Worm (Caenorhabditis elegans) whole organism, mixed stage, embryonic: Measurements from ENCODE around the gene C17H11.2.

Experiments
- M03D4.4 ChIP-seq: sonication (generic microtip); optimal IDR thresholded peaks from 2 replicates; lab custom pipeline; 2017; ENCODE audit warnings: mild to moderate bottlenecking, missing genetic modification characterization, missing compliant biosample characterization
- bed-3 ChIP-seq: fragments of 200-800 bp; sonication (Bioruptor generic); optimal IDR thresholded peaks from 3 replicates; lab custom pipeline; 2018; ENCODE audit warnings: mild to moderate bottlenecking, missing genetic modification characterization, moderate library complexity, missing compliant biosample characterization
- blmp-1 ChIP-seq: fragments of 150-350 bp; optimal IDR thresholded peaks from 2 replicates; lab custom pipeline; 2014; ENCODE audit warnings: missing biosample characterization, missing genetic modification characterization
- ceh-39 ChIP-seq: fragments of 150-350 bp; optimal IDR thresholded peaks from 2 replicates; lab custom pipeline; 2014; ENCODE audit warnings: missing biosample characterization, missing genetic modification characterization
- ceh-43 ChIP-seq: fragments of 200-800 bp; sonication (Bioruptor generic); optimal IDR thresholded peaks from 2 replicates; lab custom pipeline; 2018; ENCODE audit warnings: mild to moderate bottlenecking, missing genetic modification characterization, moderate library complexity, missing compliant biosample characterization
- ceh-83 ChIP-seq: fragments of 200-800 bp; sonication (Bioruptor generic); optimal IDR thresholded peaks from 2 replicates; lab custom pipeline; 2018; ENCODE audit warnings: mild to moderate bottlenecking, missing genetic modification characterization, missing compliant biosample characterization
- ces-1 ChIP-seq: fragments of 150-350 bp; optimal IDR thresholded peaks from 2 replicates; lab custom pipeline; 2014; ENCODE audit warnings: missing biosample characterization, missing genetic modification reagents, missing genetic modification characterization
- cnd-1 ChIP-seq: fragments of 200-800 bp; sonication (Bioruptor generic); optimal IDR thresholded peaks from 2 replicates; lab custom pipeline; 2018; ENCODE audit warnings: mild to moderate bottlenecking, missing genetic modification characterization, missing compliant biosample characterization
- drap-1 ChIP-seq: fragments of 200-800 bp; sonication (Bioruptor generic); optimal IDR thresholded peaks from 3 replicates; lab custom pipeline; 2018; ENCODE audit warnings: mild to moderate bottlenecking, missing genetic modification characterization, missing compliant biosample characterization
- elt-1 ChIP-seq: sonication (generic microtip); optimal IDR thresholded peaks from 2 replicates; lab custom pipeline; 2017; ENCODE audit warnings: missing genetic modification characterization, mild to moderate bottlenecking, missing compliant biosample characterization, antibody characterized with exemption, moderate library complexity, borderline replicate concordance; ENCODE audit not compliant: insufficient read depth
- elt-3 ChIP-seq: fragments of 150-350 bp; optimal IDR thresholded peaks from 2 replicates; lab custom pipeline; 2014; ENCODE audit warnings: missing biosample characterization, missing genetic modification characterization
- flh-1 ChIP-seq: fragments of 200-800 bp; sonication (Bioruptor generic); optimal IDR thresholded peaks from 2 replicates; lab custom pipeline; 2018; ENCODE audit warnings: mild to moderate bottlenecking, missing genetic modification characterization, moderate library complexity, missing compliant biosample characterization
- ham-2 ChIP-seq: fragments of 200-800 bp; sonication (Bioruptor generic); optimal IDR thresholded peaks from 2 replicates; lab custom pipeline; 2018; ENCODE audit warnings: mild to moderate bottlenecking, missing genetic modification characterization, missing compliant biosample characterization
- hlh-1 ChIP-seq: fragments of 150-350 bp; optimal IDR thresholded peaks from 2 replicates; lab custom pipeline; 2014; ENCODE audit warnings: missing biosample characterization, missing genetic modification reagents, missing genetic modification characterization
- lin-13 ChIP-seq: fragments of 150-350 bp; optimal IDR thresholded peaks from 2 replicates; lab custom pipeline; 2014; ENCODE audit warnings: missing biosample characterization, missing genetic modification characterization
- lin-32 ChIP-seq: fragments of 200-800 bp; sonication (Bioruptor generic); optimal IDR thresholded peaks from 2 replicates; lab custom pipeline; 2018; ENCODE audit warnings: mild to moderate bottlenecking, missing genetic modification characterization, missing compliant biosample characterization
- lsy-2 ChIP-seq: fragments of 150-350 bp; optimal IDR thresholded peaks from 2 replicates; lab custom pipeline; 2014; ENCODE audit warnings: missing biosample characterization, missing genetic modification characterization
- mab-5 ChIP-seq: fragments of 150-350 bp; optimal IDR thresholded peaks from 2 replicates; lab custom pipeline; 2014; ENCODE audit warnings: missing biosample characterization, missing genetic modification characterization
- mep-1 ChIP-seq: fragments of 150-350 bp; optimal IDR thresholded peaks from 2 replicates; lab custom pipeline; 2017; ENCODE audit warnings: missing biosample characterization, missing genetic modification reagents, missing genetic modification characterization, inconsistent platforms
- mls-2 ChIP-seq: sonication (generic microtip); optimal IDR thresholded peaks from 2 replicates; lab custom pipeline; 2016; ENCODE audit warnings: mild to moderate bottlenecking, missing genetic modification characterization, moderate library complexity, missing compliant biosample characterization
- nhr-12 ChIP-seq: fragments of 150-350 bp; optimal IDR thresholded peaks from 2 replicates; lab custom pipeline; 2014; ENCODE audit warnings: missing biosample characterization, missing genetic modification characterization
- nhr-2 ChIP-seq: fragments of 150-350 bp; optimal IDR thresholded peaks from 2 replicates; lab custom pipeline; 2014; ENCODE audit warnings: missing biosample characterization, missing genetic modification characterization
- nhr-237 ChIP-seq: fragments of 150-350 bp; optimal IDR thresholded peaks from 2 replicates; lab custom pipeline; 2014; ENCODE audit warnings: missing biosample characterization, missing genetic modification characterization
- nhr-28 ChIP-seq: fragments of 150-350 bp; optimal IDR thresholded peaks from 2 replicates; lab custom pipeline; 2014; ENCODE audit warnings: missing biosample characterization, missing genetic modification characterization
- nhr-76 ChIP-seq: sonication (generic microtip); optimal IDR thresholded peaks from 2 replicates; lab custom pipeline; 2017; ENCODE audit warnings: missing biosample characterization, missing genetic modification characterization
- pha-4 ChIP-seq: fragments of 150-350 bp; optimal IDR thresholded peaks from 2 replicates; lab custom pipeline; 2018; ENCODE audit warnings: missing biosample characterization, missing genetic modification reagents, missing genetic modification characterization
- sem-2 ChIP-seq: fragments of 200-800 bp; sonication (Bioruptor generic); optimal IDR thresholded peaks from 2 replicates; lab custom pipeline; 2018; ENCODE audit warnings: mild to moderate bottlenecking, missing genetic modification characterization, missing compliant biosample characterization
- snpc-4 ChIP-seq: fragments of 150-350 bp; optimal IDR thresholded peaks from 2 replicates; lab custom pipeline; 2014; ENCODE audit warnings: missing biosample characterization, missing genetic modification characterization
- sptf-1 ChIP-seq: sonication (generic microtip); optimal IDR thresholded peaks from 2 replicates; lab custom pipeline; 2017; ENCODE audit warnings: mild to moderate bottlenecking, missing genetic modification characterization, moderate library complexity, missing compliant biosample characterization
- tbx-8 ChIP-seq: fragments of 200-800 bp; sonication (Bioruptor generic); optimal IDR thresholded peaks from 2 replicates; lab custom pipeline; 2018; ENCODE audit warnings: mild to moderate bottlenecking, missing genetic modification characterization, moderate library complexity, missing compliant biosample characterization
- unc-120 ChIP-seq: sonication (generic microtip); optimal IDR thresholded peaks from 2 replicates; lab custom pipeline; 2017; ENCODE audit warnings: missing genetic modification characterization, missing compliant biosample characterization; ENCODE audit not compliant: poor library complexity, severe bottlenecking
- unc-39 ChIP-seq: fragments of 150-350 bp; optimal IDR thresholded peaks from 2 replicates; lab custom pipeline; 2014; ENCODE audit warnings: missing biosample characterization, missing genetic modification characterization
- unc-62 ChIP-seq: fragments of 150-350 bp; optimal IDR thresholded peaks from 2 replicates; lab custom pipeline; 2014; ENCODE audit warnings: missing biosample characterization, missing genetic modification reagents, missing genetic modification characterization
- zip-8 ChIP-seq: fragments of 150-350 bp; optimal IDR thresholded peaks from 2 replicates; lab custom pipeline; 2014; ENCODE audit warnings: missing biosample characterization, missing genetic modification characterization
- ztf-11 ChIP-seq: fragments of 150-350 bp; optimal IDR thresholded peaks from 2 replicates; lab custom pipeline; 2014; ENCODE audit warnings: missing biosample characterization, missing genetic modification characterization

Gene C17H11.2

ce11 chrX:8169534-8169933 is at the start of gene C17H11.2:
TSS of gene C17H11.2 (plus strand) at chrX:8169930.
- TF ChIP-seq ztf-11 (tag; lab: Kevin White, UChicago) (no peak), drap-1 (GFP tag; lab: Kevin White, UChicago) (no peak), M03D4.4 (tag; lab: Kevin White, UChicago) (no peak), ces-1 (GFP tag; lab: Kevin White, UChicago) (peak; percentile 46), mls-2 (tag; lab: Kevin White, UChicago) (no peak)

- TF ChIP-seq M03D4.4 (tag; lab: Kevin White, UChicago) (no peak), sem-2 (GFP tag; lab: Kevin White, UChicago) (no peak), blmp-1 (tag; lab: Kevin White, UChicago) (no peak), lin-32 (GFP tag; lab: Kevin White, UChicago) (no peak), ceh-83 (GFP tag; lab: Kevin White, UChicago) (no peak), cnd-1 (tag; lab: Kevin White, UChicago) (no peak), nhr-2 (tag; lab: Kevin White, UChicago) (no peak), mab-5 (tag; lab: Kevin White, UChicago) (no peak), nhr-12 (tag; lab: Kevin White, UChicago) (no peak), tbx-8 (GFP tag; lab: Kevin White, UChicago) (no peak), hlh-1 (tag; lab: Kevin White, UChicago) (no peak)
Measured at ce11 chrX:8120281-8120680, 49.4 kb upstream of the C17H11.2 start.

- no peak for TF ChIP-seq lsy-2
- no peak for TF ChIP-seq elt-1 (tag; lab: Kevin White, UChicago)
- no peak for TF ChIP-seq tbx-8 (GFP tag; lab: Kevin White, UChicago)
- no peak for TF ChIP-seq nhr-2 (tag; lab: Kevin White, UChicago)
- no peak for TF ChIP-seq drap-1 (GFP tag; lab: Kevin White, UChicago)
- no peak for TF ChIP-seq mep-1 (tag; lab: Kevin White, UChicago)
- TF ChIP-seq unc-62 (GFP tag; lab: Kevin White, UChicago) = no peak
- TF ChIP-seq ztf-11 (tag; lab: Kevin White, UChicago) = no peak
- TF ChIP-seq nhr-12 (tag; lab: Kevin White, UChicago) = no peak
- TF ChIP-seq ham-2 (GFP tag; lab: Kevin White, UChicago) = no peak
- TF ChIP-seq mls-2 (tag; lab: Kevin White, UChicago) = no peak
- TF ChIP-seq sem-2 (GFP tag; lab: Kevin White, UChicago) = no peak
- no peak for TF ChIP-seq blmp-1 (tag; lab: Kevin White, UChicago)
- TF ChIP-seq lin-13 (tag; lab: Kevin White, UChicago) = no peak
- TF ChIP-seq unc-39 (tag; lab: Kevin White, UChicago) = no peak
- no peak for TF ChIP-seq hlh-1 (tag; lab: Kevin White, UChicago)
- no peak for TF ChIP-seq ceh-83 (GFP tag; lab: Kevin White, UChicago)
Measured at ce11 chrX:8123194-8123593, 46.5 kb upstream of the C17H11.2 start, which contains the start of gene C02B8.12. TSS of gene C02B8.12 (minus strand) at chrX:8123368.

- TF ChIP-seq ztf-11 (tag; lab: Kevin White, UChicago) = no peak
- TF ChIP-seq bed-3 (GFP tag; lab: Kevin White, UChicago) = no peak
- TF ChIP-seq nhr-12 (tag; lab: Kevin White, UChicago) = no peak
- TF ChIP-seq mep-1 (tag; lab: Kevin White, UChicago) = no peak
- TF ChIP-seq nhr-237 (tag; lab: Kevin White, UChicago) = no peak
- TF ChIP-seq unc-120 (tag; lab: Kevin White, UChicago) = no peak
- no peak for TF ChIP-seq blmp-1 (tag; lab: Kevin White, UChicago)
- no peak for TF ChIP-seq mls-2 (tag; lab: Kevin White, UChicago)
- no peak for TF ChIP-seq ceh-43 (GFP tag; lab: Kevin White, UChicago)
- no peak for TF ChIP-seq tbx-8 (GFP tag; lab: Kevin White, UChicago)
- no peak for TF ChIP-seq nhr-2 (tag; lab: Kevin White, UChicago)
- no peak for TF ChIP-seq elt-3
- TF ChIP-seq M03D4.4 (tag; lab: Kevin White, UChicago) = no peak
- no peak for TF ChIP-seq mab-5 (tag; lab: Kevin White, UChicago)
Measured at ce11 chrX:8129543-8129942, 40.2 kb upstream of the C17H11.2 start, which contains the start of gene frpr-1. TSS of gene frpr-1 (minus strand) at chrX:8129643.

- TF ChIP-seq nhr-28 (tag; lab: Kevin White, UChicago) (no peak), mab-5 (tag; lab: Kevin White, UChicago) (no peak), snpc-4 (tag; lab: Kevin White, UChicago) (no peak), tbx-8 (GFP tag; lab: Kevin White, UChicago) (no peak), ceh-43 (GFP tag; lab: Kevin White, UChicago) (no peak), mls-2 (tag; lab: Kevin White, UChicago) (no peak), cnd-1 (tag; lab: Kevin White, UChicago) (no peak), ztf-11 (tag; lab: Kevin White, UChicago) (no peak), hlh-1 (tag; lab: Kevin White, UChicago) (peak; percentile 64), elt-1 (tag; lab: Kevin White, UChicago) (no peak), ceh-39 (tag; lab: Kevin White, UChicago) (peak; percentile 93), nhr-76 (no peak), nhr-2 (tag; lab: Kevin White, UChicago) (no peak), zip-8 (tag; lab: Kevin White, UChicago) (no peak), lin-32 (GFP tag; lab: Kevin White, UChicago) (no peak), mep-1 (tag; lab: Kevin White, UChicago) (peak; percentile 56), flh-1 (GFP tag; lab: Kevin White, UChicago) (no peak), ham-2 (GFP tag; lab: Kevin White, UChicago) (peak; percentile 1), pha-4 (peak; percentile 80), ceh-83 (GFP tag; lab: Kevin White, UChicago) (no peak), nhr-237 (tag; lab: Kevin White, UChicago) (peak; percentile 19), unc-62 (GFP tag; lab: Kevin White, UChicago) (peak; percentile 20), unc-39 (tag; lab: Kevin White, UChicago) (no peak), M03D4.4 (tag; lab: Kevin White, UChicago) (no peak), sptf-1 (tag; lab: Kevin White, UChicago) (no peak), elt-3 (no peak)
Measured at ce11 chrX:8136276-8136891, 33.3 kb upstream of the C17H11.2 start, which contains the start of gene C02B8.6. TSS of gene C02B8.6 (minus strand) at chrX:8136326.
